Worm (Caenorhabditis elegans) whole organism, L2 larva: ENCODE data around the gene Y80D4G.2.
A peak's percentile ranks its signal among the peaks of the same experiment; 100 is the strongest.
"Not testable (repeated sequence)": the region's sequence is repeated elsewhere in the genome, so short reads cannot be mapped to it uniquely, and the experiment has no call there.

Experiments
- C34F6.9 ChIP-seq: fragments of 150-350 bp; optimal IDR thresholded peaks from 2 replicates; lab custom pipeline; 2014; ENCODE audit warnings: missing biosample characterization, missing genetic modification characterization
- F13H6.1 ChIP-seq: sonication (generic microtip); optimal IDR thresholded peaks from 2 replicates; lab custom pipeline; 2016; ENCODE audit warnings: missing genetic modification characterization, missing compliant biosample characterization
- R02D3.7 ChIP-seq: fragments of 150-350 bp; optimal IDR thresholded peaks from 2 replicates; lab custom pipeline; 2014; ENCODE audit warnings: missing biosample characterization, missing genetic modification characterization
- Y55F3AM.14 ChIP-seq: fragments of 200-800 bp; sonication (Bioruptor generic); optimal IDR thresholded peaks from 2 replicates; lab custom pipeline; 2018; ENCODE audit warnings: mild to moderate bottlenecking, missing genetic modification characterization, missing compliant biosample characterization
- ZK546.5 ChIP-seq: sonication (generic microtip); optimal IDR thresholded peaks from 2 replicates; lab custom pipeline; 2017; ENCODE audit warnings: missing biosample characterization, missing genetic modification characterization
- alr-1 ChIP-seq: fragments of 150-350 bp; optimal IDR thresholded peaks from 2 replicates; lab custom pipeline; 2014; ENCODE audit warnings: missing biosample characterization, missing genetic modification characterization
- aly-2 ChIP-seq: fragments of 150-350 bp; optimal IDR thresholded peaks from 2 replicates; lab custom pipeline; 2014; ENCODE audit warnings: missing biosample characterization, missing genetic modification characterization
- ama-1 ChIP-seq: fragments of 150-350 bp; optimal IDR thresholded peaks from 2 replicates; lab custom pipeline; 2018; ENCODE audit warnings: inconsistent platforms
- blmp-1 ChIP-seq: sonication (generic microtip); optimal IDR thresholded peaks from 2 replicates; lab custom pipeline; 2017; ENCODE audit warnings: missing genetic modification characterization, mild to moderate bottlenecking, missing compliant biosample characterization, antibody characterized with exemption, moderate library complexity; ENCODE audit not compliant: insufficient read depth
- ceh-16 ChIP-seq: fragments of 150-350 bp; optimal IDR thresholded peaks from 2 replicates; lab custom pipeline; 2014; ENCODE audit warnings: missing biosample characterization, missing genetic modification characterization
- ceh-82 ChIP-seq: fragments of 150-350 bp; optimal IDR thresholded peaks from 2 replicates; lab custom pipeline; 2014; ENCODE audit warnings: missing biosample characterization, missing genetic modification characterization
- crh-2 ChIP-seq: sonication (generic microtip); optimal IDR thresholded peaks from 2 replicates; lab custom pipeline; 2017; ENCODE audit warnings: missing biosample characterization, missing genetic modification characterization
- dmd-4 ChIP-seq: sonication (generic microtip); optimal IDR thresholded peaks from 2 replicates; lab custom pipeline; 2017; ENCODE audit warnings: missing biosample characterization, missing genetic modification characterization
- egl-27 ChIP-seq: sonication (generic microtip); optimal IDR thresholded peaks from 3 replicates; lab custom pipeline; 2017; ENCODE audit warnings: missing biosample characterization, missing genetic modification reagents, missing genetic modification characterization
- elt-1 ChIP-seq: fragments of 150-350 bp; optimal IDR thresholded peaks from 2 replicates; lab custom pipeline; 2014; ENCODE audit warnings: missing biosample characterization, missing genetic modification characterization
- elt-3 ChIP-seq: sonication (generic microtip); optimal IDR thresholded peaks from 2 replicates; lab custom pipeline; 2017; ENCODE audit warnings: missing biosample characterization, missing genetic modification characterization
- fos-1 ChIP-seq: fragments of 150-350 bp; optimal IDR thresholded peaks from 2 replicates; lab custom pipeline; 2014; ENCODE audit warnings: missing biosample characterization, missing genetic modification characterization
- gmeb-1 ChIP-seq: fragments of 150-350 bp; optimal IDR thresholded peaks from 2 replicates; lab custom pipeline; 2014; ENCODE audit warnings: missing biosample characterization, missing genetic modification characterization
- lin-11 ChIP-seq: fragments of 150-350 bp; sonication (generic microtip); optimal IDR thresholded peaks from 2 replicates; lab custom pipeline; 2014; ENCODE audit warnings: missing biosample characterization, missing genetic modification characterization, inconsistent platforms, mixed read lengths
- lin-13 ChIP-seq: fragments of 150-350 bp; optimal IDR thresholded peaks from 2 replicates; lab custom pipeline; 2014; ENCODE audit warnings: missing biosample characterization, missing genetic modification reagents, missing genetic modification characterization
- lin-39 ChIP-seq: fragments of 150-350 bp; optimal IDR thresholded peaks from 2 replicates; lab custom pipeline; 2014; ENCODE audit warnings: missing biosample characterization, missing genetic modification reagents, missing genetic modification characterization
- lsy-2 ChIP-seq, 2 experiments: fragments of 150-350 bp in 1 of 2; sonication (generic microtip) in 1 of 2; optimal IDR thresholded peaks; 2 replicates each; lab custom pipeline; 2014 to 2017; ENCODE audit warnings: missing biosample characterization in 2 of 2, missing genetic modification characterization in 2 of 2
- mab-5 ChIP-seq: fragments of 150-350 bp; optimal IDR thresholded peaks from 2 replicates; lab custom pipeline; 2014; ENCODE audit warnings: missing biosample characterization, missing genetic modification characterization
- mbf-1 ChIP-seq: sonication (generic microtip); optimal IDR thresholded peaks from 2 replicates; lab custom pipeline; 2017; ENCODE audit warnings: missing biosample characterization, missing genetic modification characterization
- mdl-1 ChIP-seq, 2 experiments: fragments of 150-350 bp in 1 of 2; sonication (generic microtip) in 1 of 2; optimal IDR thresholded peaks; 2 replicates each; lab custom pipeline; 2017; ENCODE audit warnings: missing biosample characterization in 2 of 2, missing genetic modification characterization in 2 of 2
- nhr-10 ChIP-seq: sonication (generic microtip); optimal IDR thresholded peaks from 2 replicates; lab custom pipeline; 2017; ENCODE audit warnings: missing biosample characterization, missing genetic modification characterization
- nhr-11 ChIP-seq: fragments of 150-350 bp; optimal IDR thresholded peaks from 2 replicates; lab custom pipeline; 2014; ENCODE audit warnings: missing biosample characterization, missing genetic modification characterization
- nhr-12 ChIP-seq: fragments of 150-350 bp; optimal IDR thresholded peaks from 2 replicates; lab custom pipeline; 2014; ENCODE audit warnings: missing biosample characterization, missing genetic modification characterization
- nhr-129 ChIP-seq: fragments of 150-350 bp; optimal IDR thresholded peaks from 2 replicates; lab custom pipeline; 2014; ENCODE audit warnings: missing biosample characterization, missing genetic modification characterization
- nhr-21 ChIP-seq: fragments of 150-350 bp; optimal IDR thresholded peaks from 2 replicates; lab custom pipeline; 2014; ENCODE audit warnings: missing biosample characterization, missing genetic modification characterization
- nhr-23 ChIP-seq: fragments of 150-350 bp; optimal IDR thresholded peaks from 2 replicates; lab custom pipeline; 2014; ENCODE audit warnings: missing biosample characterization, missing genetic modification reagents, missing genetic modification characterization
- nhr-237 ChIP-seq: fragments of 150-350 bp; optimal IDR thresholded peaks from 2 replicates; lab custom pipeline; 2014; ENCODE audit warnings: missing biosample characterization, missing genetic modification characterization
- nhr-25 ChIP-seq: fragments of 150-350 bp; sonication (generic microtip); optimal IDR thresholded peaks from 3 replicates; lab custom pipeline; 2014; ENCODE audit warnings: missing biosample characterization, missing genetic modification characterization
- nhr-6 ChIP-seq: fragments of 150-350 bp; optimal IDR thresholded peaks from 2 replicates; lab custom pipeline; 2014; ENCODE audit warnings: missing biosample characterization, missing genetic modification characterization
- nhr-77 ChIP-seq: fragments of 150-350 bp; optimal IDR thresholded peaks from 2 replicates; lab custom pipeline; 2014; ENCODE audit warnings: missing biosample characterization, missing genetic modification characterization
- peb-1 ChIP-seq: fragments of 150-350 bp; optimal IDR thresholded peaks from 2 replicates; lab custom pipeline; 2014; ENCODE audit warnings: missing biosample characterization, missing genetic modification characterization
- sem-4 ChIP-seq: fragments of 150-350 bp; optimal IDR thresholded peaks from 2 replicates; lab custom pipeline; 2014; ENCODE audit warnings: missing biosample characterization, missing genetic modification reagents, missing genetic modification characterization
- skn-1 ChIP-seq: sonication (generic microtip); optimal IDR thresholded peaks from 2 replicates; lab custom pipeline; 2017; ENCODE audit warnings: missing biosample characterization, missing genetic modification characterization
- sma-3 ChIP-seq: sonication (generic microtip); optimal IDR thresholded peaks from 2 replicates; lab custom pipeline; 2016; ENCODE audit warnings: missing genetic modification reagents, missing genetic modification characterization, missing compliant biosample characterization
- sma-9 ChIP-seq, 2 experiments: fragments of 150-350 bp in 1 of 2; sonication (generic microtip) in 1 of 2; optimal IDR thresholded peaks; 2 replicates each; lab custom pipeline; 2014 to 2016; ENCODE audit warnings: missing genetic modification characterization in 2 of 2, mild to moderate bottlenecking in 1 of 2, missing biosample characterization in 1 of 2, missing compliant biosample characterization in 1 of 2, missing genetic modification reagents in 1 of 2, moderate library complexity in 1 of 2
- snpc-4 ChIP-seq: fragments of 150-350 bp; optimal IDR thresholded peaks from 2 replicates; lab custom pipeline; 2014; ENCODE audit warnings: missing biosample characterization, missing genetic modification characterization
- unc-39 ChIP-seq: fragments of 150-350 bp; optimal IDR thresholded peaks from 2 replicates; lab custom pipeline; 2014; ENCODE audit warnings: missing biosample characterization, missing genetic modification characterization
- unc-55 ChIP-seq: fragments of 150-350 bp; sonication (generic microtip); optimal IDR thresholded peaks from 3 replicates; lab custom pipeline; 2014; ENCODE audit warnings: missing biosample characterization, missing genetic modification reagents, missing genetic modification characterization
- unc-62 ChIP-seq: fragments of 150-350 bp; optimal IDR thresholded peaks from 2 replicates; lab custom pipeline; 2014; ENCODE audit warnings: missing biosample characterization, missing genetic modification reagents, missing genetic modification characterization
- zag-1 ChIP-seq: fragments of 150-350 bp; optimal IDR thresholded peaks from 2 replicates; lab custom pipeline; 2014; ENCODE audit warnings: missing biosample characterization, missing genetic modification characterization
- ztf-1 ChIP-seq: fragments of 200-800 bp; sonication (Bioruptor generic); conservative IDR thresholded peaks from 2 replicates; pipeline ENCODE4 v1.3.6; 2022; ENCODE audit warnings: missing genetic modification characterization, missing compliant biosample characterization
- ztf-11 ChIP-seq: sonication (generic microtip); optimal IDR thresholded peaks from 2 replicates; lab custom pipeline; 2017; ENCODE audit warnings: missing biosample characterization, missing genetic modification characterization
- ztf-4 ChIP-seq: fragments of 150-350 bp; optimal IDR thresholded peaks from 2 replicates; lab custom pipeline; 2014; ENCODE audit warnings: missing biosample characterization, missing genetic modification characterization

The Y80D4G.2 gene

DNA sequence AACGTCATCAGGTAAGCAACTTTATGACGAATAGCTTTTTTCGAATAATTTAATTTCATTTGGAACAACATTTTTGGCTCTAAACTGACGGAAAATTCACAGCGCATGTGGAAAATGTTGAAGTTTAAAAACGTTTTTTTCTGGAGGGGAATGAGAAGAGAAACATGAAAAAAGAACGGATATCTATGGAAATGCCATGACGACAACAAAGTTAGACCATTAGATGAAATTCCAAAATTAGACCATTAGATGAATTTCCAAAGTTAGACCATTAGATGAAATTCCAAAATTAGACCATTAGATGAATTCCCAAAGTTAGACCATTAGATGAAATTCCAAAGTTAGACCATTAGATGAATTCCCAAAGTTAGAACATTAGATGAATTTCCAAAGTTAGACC, at the start of gene Y80D4G.2:
Gene Y80D4G.2 (minus strand): TSS at position 101 of the 400 bp plus-strand sequence.
- not testable (repeated sequence) for TF ChIP-seq sma-3 (GFP tag; lab: Kevin White, UChicago); nhr-23 (tag; lab: Kevin White, UChicago); nhr-12 (tag; lab: Kevin White, UChicago)

DNA sequence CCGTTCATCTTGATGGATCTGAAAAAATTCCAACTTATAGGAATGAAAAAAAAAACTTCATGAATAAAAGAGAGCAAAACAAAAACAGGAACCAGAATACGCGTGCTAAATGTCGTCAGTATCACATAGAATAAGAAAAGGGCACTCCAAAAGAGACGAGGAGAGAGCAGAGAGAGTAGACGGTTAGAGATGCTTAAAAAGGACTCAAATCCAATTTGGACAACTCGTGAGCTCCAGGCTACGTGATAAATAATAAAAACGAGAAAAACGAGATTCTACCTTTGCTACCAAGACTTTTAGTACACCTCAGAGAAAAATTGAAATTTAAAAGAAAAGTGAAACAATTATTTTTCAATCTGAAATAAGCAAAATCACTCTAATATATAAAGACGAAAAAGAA, 48.7 kb upstream of the Y80D4G.2 start, which contains the start of gene upp-1:
Gene upp-1 (minus strand): TSS at position 18 of the 400 bp plus-strand sequence.
- TF ChIP-seq mbf-1 = no peak
- TF ChIP-seq nhr-237 (tag; lab: Kevin White, UChicago) = no peak
- no peak for TF ChIP-seq elt-3 (tag; lab: Kevin White, UChicago)
- no peak for TF ChIP-seq nhr-21
- no peak for TF ChIP-seq mab-5
- no peak for TF ChIP-seq sma-3 (GFP tag; lab: Kevin White, UChicago)
- no peak for TF ChIP-seq lin-39
- no peak for TF ChIP-seq egl-27 (tag; lab: Kevin White, UChicago)
- no peak for TF ChIP-seq zag-1 (tag; lab: Kevin White, UChicago)
- peak in 1 of 2 experiments; percentile 67 for TF ChIP-seq lsy-2 (tag; optimal IDR thresholded peaks at IDR 0.05; lab: Kevin White, UChicago)
- no peak for TF ChIP-seq Y55F3AM.14 (GFP tag; lab: Kevin White, UChicago)
- TF ChIP-seq F13H6.1 (tag; lab: Kevin White, UChicago) = no peak
- TF ChIP-seq lin-11 (tag; lab: Kevin White, UChicago) = no peak
- peak; percentile 78 for TF ChIP-seq C34F6.9 (tag; lab: Kevin White, UChicago)
- TF ChIP-seq fos-1 (tag; lab: Kevin White, UChicago) = no peak
- TF ChIP-seq nhr-11 = no peak
- no peak for TF ChIP-seq sma-9 (GFP tag; optimal IDR thresholded peaks at IDR 0.05; lab: Kevin White, UChicago)
- TF ChIP-seq sma-9 (tag; optimal IDR thresholded peaks at IDR 0.05; lab: Kevin White, UChicago) = no peak
- no peak for TF ChIP-seq blmp-1 (tag; lab: Kevin White, UChicago)
- peak; percentile 26 for TF ChIP-seq unc-55 (GFP tag; lab: Kevin White, UChicago)
- no peak for TF ChIP-seq ztf-11
- TF ChIP-seq unc-39 = no peak
- no peak for TF ChIP-seq ztf-1
- no peak for TF ChIP-seq gmeb-1 (tag; lab: Kevin White, UChicago)
- TF ChIP-seq ama-1 (lab: Kevin White, UChicago) = no peak
- no peak for TF ChIP-seq snpc-4 (tag; lab: Kevin White, UChicago)
- no peak for TF ChIP-seq dmd-4 (tag; lab: Kevin White, UChicago)
- TF ChIP-seq lin-13 (GFP tag; lab: Kevin White, UChicago) = no peak
- no peak for TF ChIP-seq ztf-4
- no peak for TF ChIP-seq peb-1 (tag; lab: Kevin White, UChicago)
- no peak for TF ChIP-seq ZK546.5 (tag; lab: Kevin White, UChicago)
- no peak for TF ChIP-seq nhr-6
- TF ChIP-seq ceh-16 (tag; lab: Kevin White, UChicago) = no peak
- TF ChIP-seq nhr-10 (tag; lab: Kevin White, UChicago) = no peak
- no peak for TF ChIP-seq nhr-25
- no peak for TF ChIP-seq skn-1 (tag; lab: Kevin White, UChicago)
- TF ChIP-seq nhr-77 (tag; lab: Kevin White, UChicago) = no peak
- peak; percentile 31 for TF ChIP-seq sem-4 (tag; lab: Kevin White, UChicago)
- TF ChIP-seq R02D3.7 = no peak
- TF ChIP-seq unc-62 (GFP tag; lab: Kevin White, UChicago) = no peak
- TF ChIP-seq alr-1 (tag; lab: Kevin White, UChicago) = no peak
- TF ChIP-seq nhr-23 (tag; lab: Kevin White, UChicago) = no peak
- no peak for TF ChIP-seq mdl-1 (tag; optimal IDR thresholded peaks at IDR 0.05; lab: Kevin White, UChicago)
- TF ChIP-seq nhr-12 (tag; lab: Kevin White, UChicago) = no peak
- no peak for TF ChIP-seq elt-1
- peak; percentile 39 for TF ChIP-seq nhr-129
- TF ChIP-seq crh-2 (tag; lab: Kevin White, UChicago) = peak; percentile 8
- no peak for TF ChIP-seq ceh-82
- TF ChIP-seq aly-2 (tag; lab: Kevin White, UChicago) = no peak
